Worm (Caenorhabditis elegans) whole organism, L2 larva: ENCODE data around the gene F32D8.8.

Source experiments
- C34F6.9 ChIP-seq: fragments of 150-350 bp; optimal IDR thresholded peaks from 2 replicates; lab custom pipeline; 2014; ENCODE audit warnings: missing biosample characterization, missing genetic modification characterization
- F13H6.1 ChIP-seq: sonication (generic microtip); optimal IDR thresholded peaks from 2 replicates; lab custom pipeline; 2016; ENCODE audit warnings: missing genetic modification characterization, missing compliant biosample characterization
- Y55F3AM.14 ChIP-seq: fragments of 200-800 bp; sonication (Bioruptor generic); optimal IDR thresholded peaks from 2 replicates; lab custom pipeline; 2018; ENCODE audit warnings: mild to moderate bottlenecking, missing genetic modification characterization, missing compliant biosample characterization
- ZK546.5 ChIP-seq: sonication (generic microtip); optimal IDR thresholded peaks from 2 replicates; lab custom pipeline; 2017; ENCODE audit warnings: missing biosample characterization, missing genetic modification characterization
- ama-1 ChIP-seq: fragments of 150-350 bp; optimal IDR thresholded peaks from 2 replicates; lab custom pipeline; 2018; ENCODE audit warnings: inconsistent platforms
- blmp-1 ChIP-seq: sonication (generic microtip); optimal IDR thresholded peaks from 2 replicates; lab custom pipeline; 2017; ENCODE audit warnings: missing genetic modification characterization, mild to moderate bottlenecking, missing compliant biosample characterization, antibody characterized with exemption, moderate library complexity; ENCODE audit not compliant: insufficient read depth
- ceh-82 ChIP-seq: fragments of 150-350 bp; optimal IDR thresholded peaks from 2 replicates; lab custom pipeline; 2014; ENCODE audit warnings: missing biosample characterization, missing genetic modification characterization
- crh-2 ChIP-seq: sonication (generic microtip); optimal IDR thresholded peaks from 2 replicates; lab custom pipeline; 2017; ENCODE audit warnings: missing biosample characterization, missing genetic modification characterization
- dmd-4 ChIP-seq: sonication (generic microtip); optimal IDR thresholded peaks from 2 replicates; lab custom pipeline; 2017; ENCODE audit warnings: missing biosample characterization, missing genetic modification characterization
- elt-1 ChIP-seq: fragments of 150-350 bp; optimal IDR thresholded peaks from 2 replicates; lab custom pipeline; 2014; ENCODE audit warnings: missing biosample characterization, missing genetic modification characterization
- elt-3 ChIP-seq: sonication (generic microtip); optimal IDR thresholded peaks from 2 replicates; lab custom pipeline; 2017; ENCODE audit warnings: missing biosample characterization, missing genetic modification characterization
- fos-1 ChIP-seq: fragments of 150-350 bp; optimal IDR thresholded peaks from 2 replicates; lab custom pipeline; 2014; ENCODE audit warnings: missing biosample characterization, missing genetic modification characterization
- gmeb-1 ChIP-seq: fragments of 150-350 bp; optimal IDR thresholded peaks from 2 replicates; lab custom pipeline; 2014; ENCODE audit warnings: missing biosample characterization, missing genetic modification characterization
- lin-11 ChIP-seq: fragments of 150-350 bp; sonication (generic microtip); optimal IDR thresholded peaks from 2 replicates; lab custom pipeline; 2014; ENCODE audit warnings: missing biosample characterization, missing genetic modification characterization, inconsistent platforms, mixed read lengths
- lin-13 ChIP-seq: fragments of 150-350 bp; optimal IDR thresholded peaks from 2 replicates; lab custom pipeline; 2014; ENCODE audit warnings: missing biosample characterization, missing genetic modification reagents, missing genetic modification characterization
- lsy-2 ChIP-seq, 2 experiments: fragments of 150-350 bp in 1 of 2; sonication (generic microtip) in 1 of 2; optimal IDR thresholded peaks; 2 replicates each; lab custom pipeline; 2014 to 2017; ENCODE audit warnings: missing biosample characterization in 2 of 2, missing genetic modification characterization in 2 of 2
- mbf-1 ChIP-seq: sonication (generic microtip); optimal IDR thresholded peaks from 2 replicates; lab custom pipeline; 2017; ENCODE audit warnings: missing biosample characterization, missing genetic modification characterization
- nhr-129 ChIP-seq: fragments of 150-350 bp; optimal IDR thresholded peaks from 2 replicates; lab custom pipeline; 2014; ENCODE audit warnings: missing biosample characterization, missing genetic modification characterization
- nhr-21 ChIP-seq: fragments of 150-350 bp; optimal IDR thresholded peaks from 2 replicates; lab custom pipeline; 2014; ENCODE audit warnings: missing biosample characterization, missing genetic modification characterization
- nhr-25 ChIP-seq: fragments of 150-350 bp; sonication (generic microtip); optimal IDR thresholded peaks from 3 replicates; lab custom pipeline; 2014; ENCODE audit warnings: missing biosample characterization, missing genetic modification characterization
- nhr-77 ChIP-seq: fragments of 150-350 bp; optimal IDR thresholded peaks from 2 replicates; lab custom pipeline; 2014; ENCODE audit warnings: missing biosample characterization, missing genetic modification characterization
- sem-4 ChIP-seq: fragments of 150-350 bp; optimal IDR thresholded peaks from 2 replicates; lab custom pipeline; 2014; ENCODE audit warnings: missing biosample characterization, missing genetic modification reagents, missing genetic modification characterization
- skn-1 ChIP-seq: sonication (generic microtip); optimal IDR thresholded peaks from 2 replicates; lab custom pipeline; 2017; ENCODE audit warnings: missing biosample characterization, missing genetic modification characterization
- sma-9 ChIP-seq, 2 experiments: fragments of 150-350 bp in 1 of 2; sonication (generic microtip) in 1 of 2; optimal IDR thresholded peaks; 2 replicates each; lab custom pipeline; 2014 to 2016; ENCODE audit warnings: missing genetic modification characterization in 2 of 2, mild to moderate bottlenecking in 1 of 2, missing biosample characterization in 1 of 2, missing compliant biosample characterization in 1 of 2, missing genetic modification reagents in 1 of 2, moderate library complexity in 1 of 2
- unc-39 ChIP-seq: fragments of 150-350 bp; optimal IDR thresholded peaks from 2 replicates; lab custom pipeline; 2014; ENCODE audit warnings: missing biosample characterization, missing genetic modification characterization
- unc-55 ChIP-seq: fragments of 150-350 bp; sonication (generic microtip); optimal IDR thresholded peaks from 3 replicates; lab custom pipeline; 2014; ENCODE audit warnings: missing biosample characterization, missing genetic modification reagents, missing genetic modification characterization
- unc-62 ChIP-seq: fragments of 150-350 bp; optimal IDR thresholded peaks from 2 replicates; lab custom pipeline; 2014; ENCODE audit warnings: missing biosample characterization, missing genetic modification reagents, missing genetic modification characterization
- ztf-4 ChIP-seq: fragments of 150-350 bp; optimal IDR thresholded peaks from 2 replicates; lab custom pipeline; 2014; ENCODE audit warnings: missing biosample characterization, missing genetic modification characterization

The F32D8.8 gene

DNA sequence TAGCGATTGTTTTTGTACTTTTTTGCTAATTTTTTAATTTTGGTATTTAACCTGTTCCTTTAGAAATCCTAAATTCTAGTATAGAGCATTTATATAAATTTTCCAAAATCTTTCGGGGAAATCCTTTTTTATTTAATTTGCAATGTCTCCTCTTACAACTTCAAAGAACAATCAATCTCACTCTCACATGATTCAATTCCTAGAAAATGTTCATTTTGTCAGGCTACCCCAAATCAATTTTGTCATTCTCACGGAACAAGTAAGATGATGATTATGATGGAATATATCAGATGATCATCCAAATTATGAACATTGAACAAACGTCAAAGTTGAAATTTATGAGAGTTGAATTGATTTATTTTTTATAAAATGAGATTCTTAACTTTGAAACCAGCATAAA lies 34.7 kb upstream of the F32D8.8 start:
- TF ChIP-seq mbf-1 (tag; lab: Kevin White, UChicago) (no peak), nhr-21 (tag; lab: Kevin White, UChicago) (peak; percentile 87), ama-1 (lab: Kevin White, UChicago) (no peak), crh-2 (tag; lab: Kevin White, UChicago) (peak; percentile 52), gmeb-1 (peak; percentile 47), fos-1 (tag; lab: Kevin White, UChicago) (peak; percentile 13), elt-1 (tag; lab: Kevin White, UChicago) (no peak), nhr-25 (tag; lab: Kevin White, UChicago) (peak; percentile 1), sma-9 (GFP tag; optimal IDR thresholded peaks at IDR 0.05; lab: Kevin White, UChicago) (peak; percentile 84), sma-9 (tag; optimal IDR thresholded peaks at IDR 0.05; lab: Kevin White, UChicago) (no peak), ztf-4 (tag; lab: Kevin White, UChicago) (peak; percentile 61), unc-39 (tag; lab: Kevin White, UChicago) (no peak), skn-1 (tag; lab: Kevin White, UChicago) (peak; percentile 55), nhr-129 (tag; lab: Kevin White, UChicago) (peak; percentile 94), sem-4 (tag; lab: Kevin White, UChicago) (peak; percentile 63), C34F6.9 (tag; lab: Kevin White, UChicago) (peak; percentile 69), lsy-2 (tag; optimal IDR thresholded peaks at IDR 0.05; lab: Kevin White, UChicago) (peak in 1 of 2 experiments; percentile 71)
- TF ChIP-seq, all 48 proteins: peak for 12

DNA sequence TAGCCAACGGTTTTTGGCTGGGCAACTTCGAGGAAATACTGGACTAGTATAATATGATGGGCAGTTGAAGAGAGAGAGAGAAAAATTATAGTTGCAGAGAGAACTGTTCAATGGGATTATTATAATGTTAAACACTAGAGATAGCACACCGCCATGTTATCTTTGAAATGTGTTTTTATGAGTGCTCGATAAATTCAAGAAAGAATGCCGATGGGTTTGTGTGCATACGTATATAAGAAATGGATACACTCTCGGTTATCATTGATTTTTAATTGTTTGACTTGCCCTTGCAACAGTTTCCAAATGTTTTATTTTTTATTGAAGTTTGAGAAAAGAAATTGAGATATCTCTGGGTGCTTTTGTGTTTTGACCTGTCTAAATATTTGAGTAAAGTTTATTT lies 34.1 kb upstream of the F32D8.8 start, which contains the start of gene F17C11.12:
TSS of gene F17C11.12 (minus strand) at position 240 of the 400 bp plus-strand sequence.
- TF ChIP-seq F13H6.1 (tag; lab: Kevin White, UChicago) (peak; percentile 13), sma-9 (GFP tag; optimal IDR thresholded peaks at IDR 0.05; lab: Kevin White, UChicago) (peak; percentile 71), sma-9 (tag; optimal IDR thresholded peaks at IDR 0.05; lab: Kevin White, UChicago) (no peak), lin-13 (no peak), fos-1 (tag; lab: Kevin White, UChicago) (peak; percentile 73), crh-2 (tag; lab: Kevin White, UChicago) (peak; percentile 40)

DNA sequence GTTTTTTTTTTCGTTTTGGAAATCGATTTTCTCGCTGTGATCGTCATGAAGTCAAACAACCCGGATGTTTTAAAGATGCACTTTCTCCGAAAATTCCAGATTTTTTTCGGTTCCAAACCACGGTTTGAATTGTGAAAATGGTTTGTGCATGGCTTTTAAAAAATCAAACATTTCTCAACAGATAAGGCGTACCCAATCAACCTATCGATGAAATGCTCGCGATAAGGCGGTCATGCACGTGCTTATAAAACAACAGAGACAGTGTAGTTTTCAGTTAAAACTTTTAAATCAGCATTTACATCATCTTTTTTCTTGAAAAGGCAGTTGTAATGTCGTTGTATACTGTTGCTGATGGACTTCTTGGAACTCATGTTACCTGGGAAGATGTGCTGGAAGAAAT lies 29.8 kb upstream of the F32D8.8 start, which contains the start of gene F58B4.5:
TSS of gene F58B4.5 (plus strand) at position 283 of the 400 bp plus-strand sequence.
- peak; percentile 43 for TF ChIP-seq fos-1 (tag; lab: Kevin White, UChicago)
- no peak for TF ChIP-seq elt-1 (tag; lab: Kevin White, UChicago)
- TF ChIP-seq sem-4 (tag; lab: Kevin White, UChicago) = no peak
- TF ChIP-seq ZK546.5 (tag; lab: Kevin White, UChicago) = no peak
- TF ChIP-seq sma-9 (GFP tag; optimal IDR thresholded peaks at IDR 0.05; lab: Kevin White, UChicago) = peak; percentile 71
- TF ChIP-seq sma-9 (tag; optimal IDR thresholded peaks at IDR 0.05; lab: Kevin White, UChicago) = no peak
- TF ChIP-seq crh-2 (tag; lab: Kevin White, UChicago) = peak; percentile 54

DNA sequence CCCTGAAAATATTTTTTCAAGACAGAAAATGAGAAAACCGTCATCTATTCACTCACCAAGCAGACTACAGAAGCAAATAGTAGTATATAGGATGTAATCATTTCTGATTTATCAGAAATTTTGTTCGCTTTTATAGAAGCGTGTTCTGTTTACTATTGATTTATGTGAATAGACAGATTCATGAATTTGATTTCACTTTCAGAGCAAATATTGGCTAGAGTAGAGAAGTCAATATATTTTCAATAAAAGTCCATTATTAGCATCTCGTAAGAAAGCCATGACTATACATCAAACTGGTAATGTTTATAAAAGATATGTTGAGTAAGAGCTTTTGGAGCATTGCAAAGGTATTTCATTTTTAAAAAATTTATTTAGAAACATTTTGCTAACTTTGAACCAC lies 28.6 kb upstream of the F32D8.8 start, which contains the start of gene scvp-1:
TSS of gene scvp-1 (minus strand) at position 101 of the 400 bp plus-strand sequence.
- no peak for TF ChIP-seq dmd-4

DNA sequence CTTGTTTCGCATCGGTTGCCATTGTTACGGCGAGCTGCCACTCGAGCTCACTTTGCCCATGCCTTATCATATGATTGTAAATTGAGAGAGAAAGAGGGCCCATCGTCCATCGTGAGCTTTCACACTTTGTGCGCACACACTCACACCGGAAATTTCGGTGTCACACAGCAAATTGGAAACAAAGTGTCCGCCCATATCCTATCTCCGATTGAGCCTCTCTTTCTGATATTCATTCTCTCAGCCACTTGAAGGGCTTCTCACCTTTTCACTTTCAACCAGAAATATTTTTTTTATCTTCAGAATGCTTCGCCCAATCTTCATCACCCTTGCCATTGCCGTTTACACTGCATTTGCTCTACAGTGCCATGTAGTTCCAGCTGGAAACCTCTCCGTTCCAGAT lies 26.9 kb upstream of the F32D8.8 start, which contains the start of gene F58B4.3:
TSS of gene F58B4.3 (plus strand) at position 301 of the 400 bp plus-strand sequence.
- no peak for TF ChIP-seq ZK546.5 (tag; lab: Kevin White, UChicago)
- no peak for TF ChIP-seq nhr-77 (tag; lab: Kevin White, UChicago)
- no peak for TF ChIP-seq blmp-1 (tag; lab: Kevin White, UChicago)
- no peak for TF ChIP-seq ceh-82
- no peak for TF ChIP-seq unc-55 (GFP tag; lab: Kevin White, UChicago)
- no peak for TF ChIP-seq elt-3
- peak; percentile 39 for TF ChIP-seq lin-11 (tag; lab: Kevin White, UChicago)
- no peak for TF ChIP-seq Y55F3AM.14
- no peak for TF ChIP-seq lin-13

DNA sequence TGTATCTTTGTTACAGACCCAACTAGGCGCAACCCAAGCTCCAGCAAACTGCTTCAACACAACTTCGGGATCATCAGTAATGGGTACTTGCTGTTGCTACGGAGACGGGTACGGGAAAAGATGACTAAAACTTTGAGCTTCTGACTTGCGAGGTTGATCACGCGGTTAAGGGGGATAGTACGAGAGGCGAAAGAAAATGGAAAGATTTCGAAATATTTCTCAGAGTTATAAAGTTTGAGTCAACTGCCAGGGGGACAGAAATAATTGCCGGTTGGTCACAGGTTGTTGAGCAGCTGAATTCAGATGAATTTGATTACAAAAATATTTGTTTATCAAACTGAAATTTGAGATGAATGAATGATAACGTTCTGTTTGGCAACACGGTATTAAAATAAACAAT lies 23.1 kb upstream of the F32D8.8 start:
- TF ChIP-seq nhr-77 (tag; lab: Kevin White, UChicago) (no peak), lin-11 (tag; lab: Kevin White, UChicago) (peak; percentile 35), unc-62 (GFP tag; lab: Kevin White, UChicago) (no peak), unc-55 (GFP tag; lab: Kevin White, UChicago) (no peak)
